Fruit fly (Drosophila melanogaster) whole organism, embryonic: ENCODE results near the gene CG45218.

Source experiments
- Atf3 ChIP-seq: fragments of 200-800 bp; sonication (Bioruptor generic); optimal IDR thresholded peaks from 3 replicates; lab custom pipeline; 2016; ENCODE audit warnings: missing biosample characterization, missing genetic modification characterization
- C15 ChIP-seq: fragments of 200-800 bp; sonication (Bioruptor generic); IDR thresholded peaks from 3 replicates; pipeline ENCODE4 v1.3.6; 2022; ENCODE audit warnings: missing biosample characterization, missing genetic modification characterization
- CG11247 ChIP-seq: fragments of 200-800 bp; sonication (Bioruptor generic); IDR thresholded peaks from 2 replicates; pipeline ENCODE4 v1.3.6; 2022; ENCODE audit warnings: missing biosample characterization, missing genetic modification characterization
- CG13296 ChIP-seq: fragments of 200-800 bp; sonication (Bioruptor generic); optimal IDR thresholded peaks from 3 replicates; lab custom pipeline; 2018; ENCODE audit warnings: missing biosample characterization, mild to moderate bottlenecking, missing genetic modification characterization
- CG13624 ChIP-seq: fragments of 200-800 bp; sonication (Bioruptor generic); optimal IDR thresholded peaks from 2 replicates; lab custom pipeline; 2016; ENCODE audit warnings: missing biosample characterization, missing genetic modification characterization
- CG14965 ChIP-seq: fragments of 200-800 bp; sonication (Bioruptor generic); optimal IDR thresholded peaks from 2 replicates; lab custom pipeline; 2016; ENCODE audit warnings: missing biosample characterization, missing genetic modification characterization, borderline replicate concordance
- CG15479 ChIP-seq: fragments of 200-800 bp; sonication (Bioruptor generic); optimal IDR thresholded peaks from 3 replicates; lab custom pipeline; 2019; ENCODE audit warnings: missing biosample characterization, mild to moderate bottlenecking, missing genetic modification characterization, moderate library complexity
- CG16815 ChIP-seq: fragments of 200-800 bp; sonication (Bioruptor generic); optimal IDR thresholded peaks from 3 replicates; lab custom pipeline; 2017; ENCODE audit warnings: missing biosample characterization, mild to moderate bottlenecking, missing genetic modification characterization
- CG17186 ChIP-seq: fragments of 200-800 bp; sonication (Bioruptor generic); optimal IDR thresholded peaks from 3 replicates; lab custom pipeline; 2017; ENCODE audit warnings: missing biosample characterization, missing genetic modification reagents, missing genetic modification characterization
- CG31365 ChIP-seq: fragments of 200-800 bp; sonication (Bioruptor generic); optimal IDR thresholded peaks from 2 replicates; lab custom pipeline; 2018; ENCODE audit warnings: missing biosample characterization, mild to moderate bottlenecking, missing genetic modification characterization
- CG3163 ChIP-seq: fragments of 200-800 bp; sonication (Bioruptor generic); optimal IDR thresholded peaks from 3 replicates; lab custom pipeline; 2016; ENCODE audit warnings: missing biosample characterization, missing genetic modification characterization
- CG4282 ChIP-seq: fragments of 200-800 bp; sonication (Bioruptor generic); optimal IDR thresholded peaks from 2 replicates; lab custom pipeline; 2016; ENCODE audit warnings: missing biosample characterization, missing genetic modification characterization
- CG6272 ChIP-seq: fragments of 200-800 bp; sonication (Bioruptor generic); IDR thresholded peaks from 2 replicates; pipeline ENCODE4 v1.3.6; 2022; ENCODE audit warnings: missing biosample characterization, missing genetic modification characterization
- CG6791 ChIP-seq: fragments of 200-800 bp; sonication (Bioruptor generic); IDR thresholded peaks from 3 replicates; pipeline ENCODE4 v1.3.6; 2022; ENCODE audit warnings: missing biosample characterization, missing genetic modification characterization; ENCODE audit not compliant: partially characterized antibody
- CG7372 ChIP-seq: fragments of 200-800 bp; sonication (Bioruptor generic); IDR thresholded peaks from 2 replicates; pipeline ENCODE4 v1.3.6; 2022; ENCODE audit warnings: missing biosample characterization, missing genetic modification characterization
- CG7556 ChIP-seq: fragments of 200-800 bp; sonication (Bioruptor generic); optimal IDR thresholded peaks from 2 replicates; lab custom pipeline; 2017; ENCODE audit warnings: missing biosample characterization, mild to moderate bottlenecking, missing genetic modification characterization
- Camta ChIP-seq: fragments of 200-800 bp; sonication (Bioruptor generic); optimal IDR thresholded peaks from 2 replicates; lab custom pipeline; 2016; ENCODE audit warnings: missing biosample characterization, missing genetic modification characterization
- Chrac-16 ChIP-seq: fragments of 200-800 bp; sonication (Bioruptor generic); optimal IDR thresholded peaks from 3 replicates; lab custom pipeline; 2016; ENCODE audit warnings: missing biosample characterization, missing genetic modification characterization
- Dip3 ChIP-seq: fragments of 200-800 bp; sonication (Bioruptor generic); optimal IDR thresholded peaks from 3 replicates; lab custom pipeline; 2016; ENCODE audit warnings: missing biosample characterization, missing genetic modification characterization
- Dll ChIP-seq: fragments of 200-800 bp; sonication (Bioruptor generic); IDR thresholded peaks from 4 replicates; pipeline ENCODE4 v1.3.6; 2022; ENCODE audit warnings: missing biosample characterization, missing genetic modification characterization; ENCODE audit not compliant: partially characterized antibody
- Elba2 ChIP-seq: fragments of 200-800 bp; sonication (Bioruptor generic); optimal IDR thresholded peaks from 3 replicates; lab custom pipeline; 2016; ENCODE audit warnings: missing biosample characterization, missing genetic modification characterization
- Fer1 ChIP-seq: fragments of 200-800 bp; sonication (Bioruptor generic); optimal IDR thresholded peaks from 2 replicates; lab custom pipeline; 2017; ENCODE audit warnings: missing biosample characterization, mild to moderate bottlenecking, missing genetic modification characterization
- Hr39 ChIP-seq: fragments of >200 bp; optimal IDR thresholded peaks from 2 replicates; lab custom pipeline; 2017
- Hr51 ChIP-seq, 2 experiments: fragments of 200-800 bp; sonication (Bioruptor generic); optimal IDR thresholded peaks; 2 replicates in 1 of 2; 3 replicates in 1 of 2; lab custom pipeline; 2016 to 2018; ENCODE audit warnings: missing biosample characterization in 2 of 2, missing genetic modification characterization in 2 of 2, mild to moderate bottlenecking in 1 of 2, moderate library complexity in 1 of 2
- Kr ChIP-seq: fragments of 200-800 bp; sonication (Bioruptor generic); optimal IDR thresholded peaks from 2 replicates; lab custom pipeline; 2017; ENCODE audit warnings: missing biosample characterization, mild to moderate bottlenecking, missing genetic modification characterization
- Med ChIP-seq: fragments of 200-800 bp; sonication (Bioruptor generic); peaks from one replicate; lab custom pipeline; 2016; ENCODE audit warnings: missing biosample characterization, missing genetic modification characterization, mild to moderate bottlenecking, inconsistent platforms, moderate library complexity
- NFAT ChIP-seq: fragments of 200-800 bp; sonication (Bioruptor generic); IDR thresholded peaks from 2 replicates; pipeline ENCODE4 v1.3.6; 2022; ENCODE audit warnings: missing biosample characterization, missing genetic modification characterization
- Opbp ChIP-seq: fragments of 200-800 bp; sonication (Bioruptor generic); IDR thresholded peaks from 3 replicates; pipeline ENCODE4 v1.3.6; 2022; ENCODE audit warnings: missing biosample characterization, missing genetic modification characterization; ENCODE audit not compliant: partially characterized antibody
- Rx ChIP-seq: fragments of 200-800 bp; sonication (Bioruptor generic); IDR thresholded peaks from 2 replicates; pipeline ENCODE4 v1.3.6; 2022; ENCODE audit warnings: missing biosample characterization, missing genetic modification characterization
- Sox102F ChIP-seq: fragments of 200-800 bp; sonication (Bioruptor generic); optimal IDR thresholded peaks from 2 replicates; lab custom pipeline; 2018; ENCODE audit warnings: missing biosample characterization, mild to moderate bottlenecking, missing genetic modification characterization, moderate library complexity
- amos ChIP-seq: fragments of 200-800 bp; sonication (Bioruptor generic); IDR thresholded peaks from 2 replicates; pipeline ENCODE4 v1.3.6; 2022; ENCODE audit warnings: missing biosample characterization, missing genetic modification characterization; ENCODE audit not compliant: partially characterized antibody
- bowl ChIP-seq: fragments of 200-800 bp; sonication (Bioruptor generic); IDR thresholded peaks from 2 replicates; pipeline ENCODE4 v1.3.6; 2022; ENCODE audit warnings: missing biosample characterization, missing genetic modification characterization
- bsh ChIP-seq, 2 experiments: fragments of 200-800 bp; sonication (Bioruptor generic); optimal IDR thresholded peaks; 2 replicates each; lab custom pipeline; 2017 to 2018; ENCODE audit warnings: mild to moderate bottlenecking in 2 of 2, missing biosample characterization in 2 of 2, missing genetic modification characterization in 2 of 2, moderate library complexity in 1 of 2
- eve ChIP-seq, 2 experiments: fragments of >200 bp; optimal IDR thresholded peaks; 2 replicates each; lab custom pipeline; 2017; ENCODE audit warnings: missing biosample characterization in 2 of 2, missing genetic modification characterization in 2 of 2
- ewg ChIP-seq: fragments of 200-800 bp; sonication (Bioruptor generic); optimal IDR thresholded peaks from 3 replicates; lab custom pipeline; 2017; ENCODE audit warnings: mild to moderate bottlenecking, missing biosample characterization, missing genetic modification reagents, missing genetic modification characterization
- exex ChIP-seq: fragments of 200-800 bp; sonication (Bioruptor generic); optimal IDR thresholded peaks from 4 replicates; lab custom pipeline; 2018; ENCODE audit warnings: missing biosample characterization, mild to moderate bottlenecking, missing genetic modification characterization, moderate library complexity
- eyg ChIP-seq: fragments of 200-800 bp; sonication (Bioruptor generic); optimal IDR thresholded peaks from 3 replicates; lab custom pipeline; 2016; ENCODE audit warnings: missing biosample characterization, missing genetic modification characterization
- ftz-f1 ChIP-seq: fragments of 200-800 bp; sonication (Bioruptor generic); optimal IDR thresholded peaks from 2 replicates; lab custom pipeline; 2016; ENCODE audit warnings: missing biosample characterization, missing genetic modification characterization
- grau ChIP-seq: fragments of 200-800 bp; optimal IDR thresholded peaks from 3 replicates; lab custom pipeline; 2019; ENCODE audit warnings: missing biosample characterization, mild to moderate bottlenecking, missing genetic modification characterization, moderate library complexity
- gsb-n ChIP-seq: fragments of 200-800 bp; sonication (Bioruptor generic); optimal IDR thresholded peaks from 3 replicates; lab custom pipeline; 2018; ENCODE audit warnings: missing biosample characterization, mild to moderate bottlenecking, missing genetic modification characterization
- lmd ChIP-seq: fragments of 200-800 bp; sonication (Bioruptor generic); IDR thresholded peaks from 2 replicates; pipeline ENCODE4 v1.3.6; 2022; ENCODE audit warnings: missing biosample characterization, missing genetic modification characterization
- maf-S ChIP-seq: fragments of 200-800 bp; sonication (Bioruptor generic); optimal IDR thresholded peaks from 2 replicates; lab custom pipeline; 2016; ENCODE audit warnings: missing biosample characterization, missing genetic modification characterization
- mirr ChIP-seq: fragments of 200-800 bp; sonication (Bioruptor generic); optimal IDR thresholded peaks from 3 replicates; lab custom pipeline; 2018; ENCODE audit warnings: missing biosample characterization, mild to moderate bottlenecking, missing genetic modification characterization
- oc ChIP-seq: fragments of 200-800 bp; sonication (Bioruptor generic); optimal IDR thresholded peaks from 2 replicates; lab custom pipeline; 2018; ENCODE audit warnings: missing biosample characterization, mild to moderate bottlenecking, missing genetic modification characterization, moderate library complexity
- row ChIP-seq: fragments of 200-800 bp; sonication (Bioruptor generic); IDR thresholded peaks from 3 replicates; pipeline ENCODE4 v1.3.6; 2022; ENCODE audit warnings: missing biosample characterization, missing genetic modification characterization
- sens ChIP-seq: fragments of 200-800 bp; sonication (Bioruptor generic); peaks from one replicate; lab custom pipeline; 2016; ENCODE audit warnings: missing biosample characterization, missing genetic modification characterization
- sug ChIP-seq: fragments of 200-800 bp; optimal IDR thresholded peaks from 2 replicates; lab custom pipeline; 2019; ENCODE audit warnings: missing biosample characterization, mild to moderate bottlenecking, missing genetic modification characterization, moderate library complexity
- tna ChIP-seq: fragments of 200-800 bp; sonication (Bioruptor generic); IDR thresholded peaks from 2 replicates; pipeline ENCODE4 v1.3.6; 2022; ENCODE audit warnings: missing biosample characterization, missing genetic modification characterization; ENCODE audit not compliant: partially characterized antibody
- toy ChIP-seq: fragments of 200-800 bp; sonication (Bioruptor generic); IDR thresholded peaks from 2 replicates; pipeline ENCODE4 v1.3.6; 2022; ENCODE audit warnings: missing biosample characterization, missing genetic modification characterization
- vfl ChIP-seq: fragments of 200-800 bp; sonication (Bioruptor generic); optimal IDR thresholded peaks from 2 replicates; lab custom pipeline; 2016; ENCODE audit warnings: missing biosample characterization, missing genetic modification characterization
- zfh2 ChIP-seq: fragments of 200-800 bp; sonication (Bioruptor generic); optimal IDR thresholded peaks from 2 replicates; lab custom pipeline; 2016; ENCODE audit warnings: missing biosample characterization, missing genetic modification characterization

Gene CG45218

DNA sequence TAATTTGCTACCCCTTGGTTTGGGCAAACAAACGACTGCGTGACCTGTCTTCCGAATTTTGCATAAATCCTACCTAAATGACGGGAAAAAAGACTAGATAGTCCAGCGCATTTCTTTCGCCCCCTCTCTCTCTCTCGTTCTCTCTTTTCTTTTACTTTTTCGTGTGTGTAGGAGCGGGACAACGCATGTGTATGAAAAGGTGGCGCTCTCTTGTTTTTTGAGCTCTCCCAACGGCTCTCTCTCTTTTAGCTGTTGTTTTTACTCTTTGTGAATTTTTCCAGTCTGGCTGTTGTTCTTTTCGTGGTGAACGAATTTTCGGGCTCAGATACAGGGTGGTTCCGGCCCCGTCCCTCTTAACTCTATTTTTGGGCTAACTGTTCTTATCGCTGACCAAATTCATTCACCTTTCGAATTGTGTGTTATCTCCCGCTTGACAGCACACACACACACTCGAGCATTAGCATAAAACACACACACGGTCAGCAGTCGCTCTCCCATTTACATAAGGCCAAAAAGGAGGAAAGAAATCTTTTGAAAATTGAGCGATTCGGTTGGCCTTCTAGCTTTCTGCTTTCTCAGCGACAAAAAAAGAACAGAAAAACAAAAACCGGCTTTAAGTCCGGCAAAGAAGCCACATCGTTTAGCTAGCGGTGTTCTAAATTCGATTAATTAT lies 1.1 kb upstream of the CG45218 start (continued):
- peak in 1 of 2 experiments; percentile 31 for TF ChIP-seq bsh (GFP tag; optimal IDR thresholded peaks at IDR 0.05; lab: Kevin White, UChicago)
- no peak for TF ChIP-seq sens (GFP tag; lab: Kevin White, UChicago)
- no peak for TF ChIP-seq CG17186 (GFP tag; lab: Kevin White, UChicago)
- TF ChIP-seq ewg (GFP tag; lab: Kevin White, UChicago) = no peak
- TF ChIP-seq Opbp = no peak
- no peak for TF ChIP-seq oc (tag; lab: Kevin White, UChicago)
- TF ChIP-seq bowl = no peak
- no peak for TF ChIP-seq Hr39 (lab: Kevin White, UChicago)
- TF ChIP-seq CG16815 (GFP tag; lab: Kevin White, UChicago) = no peak
- no peak for TF ChIP-seq Rx (GFP tag; lab: Robert Waterston, UW)
- TF ChIP-seq eve (GFP tag; optimal IDR thresholded peaks at IDR 0.05; lab: Kevin White, UChicago) = no peak
- no peak for TF ChIP-seq CG11247 (GFP tag; lab: Robert Waterston, UW)
- no peak for TF ChIP-seq Camta (GFP tag; lab: Kevin White, UChicago)
- no peak for TF ChIP-seq CG6272 (GFP tag; lab: Robert Waterston, UW)
- TF ChIP-seq CG31365 (tag; lab: Kevin White, UChicago) = no peak
- TF ChIP-seq CG13296 = peak; percentile 28
- TF ChIP-seq amos = no peak
- peak; percentile 33 for TF ChIP-seq sug (tag; lab: Kevin White, UChicago)
- TF ChIP-seq ftz-f1 (GFP tag; lab: Kevin White, UChicago) = no peak
- no peak for TF ChIP-seq CG13624 (GFP tag; lab: Kevin White, UChicago)
- TF ChIP-seq gsb-n (tag; lab: Kevin White, UChicago) = no peak
- TF ChIP-seq CG4282 (GFP tag; lab: Kevin White, UChicago) = no peak
- TF ChIP-seq grau (tag; lab: Kevin White, UChicago) = no peak
- peak; percentile 16 for TF ChIP-seq mirr
- no peak for TF ChIP-seq CG6791 (GFP tag; lab: Robert Waterston, UW)
- TF ChIP-seq toy = no peak
- TF ChIP-seq Dip3 (GFP tag; lab: Kevin White, UChicago) = no peak
- no peak for TF ChIP-seq Chrac-16 (GFP tag; lab: Kevin White, UChicago)
- no peak for TF ChIP-seq CG7372
- peak; percentile 49 for TF ChIP-seq CG15479
- TF ChIP-seq Kr (GFP tag; lab: Kevin White, UChicago) = peak; percentile 20
- no peak for TF ChIP-seq Atf3 (GFP tag; lab: Kevin White, UChicago)
- no peak for TF ChIP-seq CG7556 (GFP tag; lab: Kevin White, UChicago)
- no peak for TF ChIP-seq tna (GFP tag; lab: Robert Waterston, UW)
- no peak for TF ChIP-seq CG14965 (GFP tag; lab: Kevin White, UChicago)
- TF ChIP-seq Elba2 = peak; percentile 37
- TF ChIP-seq Fer1 (GFP tag; lab: Kevin White, UChicago) = peak; percentile 2
- peak; percentile 93 for TF ChIP-seq CG3163 (GFP tag; lab: Kevin White, UChicago)
- TF ChIP-seq vfl (GFP tag; lab: Kevin White, UChicago) = no peak
- TF ChIP-seq exex (tag; lab: Kevin White, UChicago) = peak; percentile 10
- TF ChIP-seq Dll (GFP tag; lab: Robert Waterston, UW) = no peak
- no peak for TF ChIP-seq Sox102F
- no peak for TF ChIP-seq zfh2 (GFP tag; lab: Kevin White, UChicago)
- no peak for TF ChIP-seq lmd
- TF ChIP-seq row (GFP tag; lab: Robert Waterston, UW) = no peak
- no peak for TF ChIP-seq maf-S (GFP tag; lab: Kevin White, UChicago)
- TF ChIP-seq C15 (GFP tag; lab: Robert Waterston, UW) = no peak
- peak; percentile 12 for TF ChIP-seq Med (GFP tag; lab: Kevin White, UChicago)
- no peak for TF ChIP-seq NFAT (GFP tag; lab: Robert Waterston, UW)
- TF ChIP-seq Hr51 (GFP tag; optimal IDR thresholded peaks at IDR 0.05; lab: Kevin White, UChicago) = no peak
- TF ChIP-seq eyg (GFP tag; lab: Kevin White, UChicago) = no peak
